Fruit fly (Drosophila melanogaster) whole organism, embryonic: Measurements from ENCODE around the gene Lamtor4.

Experiments
- Adf1 ChIP-seq: fragments of 200-800 bp; sonication (Bioruptor generic); IDR thresholded peaks from 2 replicates; pipeline ENCODE4 v1.3.6; 2022; ENCODE audit warnings: missing biosample characterization, missing genetic modification characterization
- BtbVII ChIP-seq: fragments of 200-800 bp; sonication (Bioruptor generic); optimal IDR thresholded peaks from 3 replicates; lab custom pipeline; 2017; ENCODE audit warnings: missing biosample characterization, mild to moderate bottlenecking, missing genetic modification characterization
- CG10366 ChIP-seq: fragments of 200-800 bp; sonication (Bioruptor generic); IDR thresholded peaks from 2 replicates; pipeline ENCODE4 v1.3.6; 2022; ENCODE audit warnings: missing biosample characterization, missing genetic modification characterization
- CG11696 ChIP-seq: fragments of 200-800 bp; sonication (Bioruptor generic); IDR thresholded peaks from 2 replicates; pipeline ENCODE4 v1.3.6; 2022; ENCODE audit warnings: missing biosample characterization, missing genetic modification characterization
- CG11723 ChIP-seq: fragments of 200-800 bp; sonication (Bioruptor generic); optimal IDR thresholded peaks from 2 replicates; lab custom pipeline; 2017; ENCODE audit warnings: missing biosample characterization, mild to moderate bottlenecking, missing genetic modification characterization
- CG12219 ChIP-seq: fragments of 200-800 bp; sonication (Bioruptor generic); optimal IDR thresholded peaks from 3 replicates; lab custom pipeline; 2018; ENCODE audit warnings: missing biosample characterization, mild to moderate bottlenecking, missing genetic modification characterization
- CG12236 ChIP-seq: fragments of 200-800 bp; sonication (Bioruptor generic); optimal IDR thresholded peaks from 2 replicates; lab custom pipeline; 2016; ENCODE audit warnings: missing biosample characterization, missing genetic modification characterization
- CG12942 ChIP-seq: fragments of 200-800 bp; sonication (Bioruptor generic); optimal IDR thresholded peaks from 3 replicates; lab custom pipeline; 2016; ENCODE audit warnings: missing biosample characterization, missing genetic modification characterization
- CG13123 ChIP-seq: fragments of 200-800 bp; sonication (Bioruptor generic); optimal IDR thresholded peaks from 2 replicates; lab custom pipeline; 2016; ENCODE audit warnings: missing biosample characterization, missing genetic modification characterization
- CG14710 ChIP-seq: fragments of 200-800 bp; sonication (Bioruptor generic); optimal IDR thresholded peaks from 3 replicates; lab custom pipeline; 2019; ENCODE audit warnings: missing biosample characterization, mild to moderate bottlenecking, missing genetic modification characterization, moderate library complexity
- CG1529 ChIP-seq: fragments of 200-800 bp; sonication (Bioruptor generic); optimal IDR thresholded peaks from 3 replicates; lab custom pipeline; 2018; ENCODE audit warnings: missing biosample characterization, missing genetic modification characterization
- CG1603 ChIP-seq: fragments of 200-800 bp; sonication (Bioruptor generic); optimal IDR thresholded peaks from 2 replicates; lab custom pipeline; 2019; ENCODE audit warnings: missing biosample characterization, mild to moderate bottlenecking, missing genetic modification characterization, moderate library complexity
- CG17568 ChIP-seq: fragments of 200-800 bp; sonication (Bioruptor generic); optimal IDR thresholded peaks from 2 replicates; lab custom pipeline; 2018; ENCODE audit warnings: missing biosample characterization, mild to moderate bottlenecking, missing genetic modification characterization, moderate library complexity
- CG17912 ChIP-seq: fragments of 200-800 bp; sonication (Bioruptor generic); optimal IDR thresholded peaks from 2 replicates; lab custom pipeline; 2018; ENCODE audit warnings: missing biosample characterization, mild to moderate bottlenecking, missing genetic modification characterization
- CG2199 ChIP-seq: fragments of 200-800 bp; sonication (Bioruptor generic); IDR thresholded peaks from 3 replicates; pipeline ENCODE4 v1.3.6; 2022; ENCODE audit warnings: missing biosample characterization, missing genetic modification characterization
- CG2875 ChIP-seq: fragments of 200-800 bp; sonication (Bioruptor generic); optimal IDR thresholded peaks from 2 replicates; lab custom pipeline; 2017; ENCODE audit warnings: missing biosample characterization, mild to moderate bottlenecking, missing genetic modification characterization, missing genetic modification reagents
- CG30020 ChIP-seq: fragments of 200-800 bp; optimal IDR thresholded peaks from 2 replicates; lab custom pipeline; 2019; ENCODE audit warnings: missing biosample characterization, mild to moderate bottlenecking, missing genetic modification characterization, moderate library complexity
- CG34422 ChIP-seq: fragments of 200-800 bp; sonication (Bioruptor generic); IDR thresholded peaks from 3 replicates; pipeline ENCODE4 v1.3.6; 2022; ENCODE audit warnings: missing biosample characterization, missing genetic modification characterization
- CG43689 ChIP-seq: fragments of 200-800 bp; sonication (Bioruptor generic); IDR thresholded peaks from 2 replicates; pipeline ENCODE4 v1.3.6; 2022; ENCODE audit warnings: missing biosample characterization, missing genetic modification characterization
- CG4617 ChIP-seq: fragments of 200-800 bp; sonication (Bioruptor generic); optimal IDR thresholded peaks from 3 replicates; lab custom pipeline; 2016; ENCODE audit warnings: missing biosample characterization, missing genetic modification characterization, borderline replicate concordance
- CG5245 ChIP-seq: fragments of 200-800 bp; sonication (Bioruptor generic); optimal IDR thresholded peaks from 3 replicates; lab custom pipeline; 2016; ENCODE audit warnings: missing biosample characterization, missing genetic modification characterization
- CG7786 ChIP-seq: fragments of 200-800 bp; sonication (Bioruptor generic); optimal IDR thresholded peaks from 2 replicates; lab custom pipeline; 2016; ENCODE audit warnings: missing biosample characterization, missing genetic modification characterization
- CG8089 ChIP-seq: fragments of 200-800 bp; sonication (Bioruptor generic); optimal IDR thresholded peaks from 3 replicates; lab custom pipeline; 2016; ENCODE audit warnings: missing biosample characterization, missing genetic modification characterization
- CG8765 ChIP-seq: fragments of 200-800 bp; sonication (Bioruptor generic); IDR thresholded peaks from 2 replicates; pipeline ENCODE4 v1.3.6; 2022; ENCODE audit warnings: missing biosample characterization, missing genetic modification characterization
- CG8944 ChIP-seq: fragments of 200-800 bp; sonication (Bioruptor generic); optimal IDR thresholded peaks from 3 replicates; lab custom pipeline; 2016; ENCODE audit warnings: missing biosample characterization, missing genetic modification characterization
- CG9727 ChIP-seq: fragments of 200-800 bp; sonication (Bioruptor generic); optimal IDR thresholded peaks from 3 replicates; lab custom pipeline; 2017; ENCODE audit warnings: missing biosample characterization, mild to moderate bottlenecking, missing genetic modification characterization
- CG9817 ChIP-seq: fragments of 200-800 bp; sonication (Bioruptor generic); optimal IDR thresholded peaks from 2 replicates; lab custom pipeline; 2018; ENCODE audit warnings: missing biosample characterization, mild to moderate bottlenecking, missing genetic modification characterization, moderate library complexity
- D ChIP-seq, 2 experiments: fragments of 200-800 bp in 1 of 2; fragments of >200 bp in 1 of 2; sonication (Bioruptor generic) in 1 of 2; optimal IDR thresholded peaks; 2 replicates in 1 of 2; 3 replicates in 1 of 2; lab custom pipeline; 2017; ENCODE audit warnings: mild to moderate bottlenecking in 1 of 2, missing biosample characterization in 1 of 2, missing genetic modification characterization in 1 of 2, missing genetic modification reagents in 1 of 2
- Dip3 ChIP-seq: fragments of 200-800 bp; sonication (Bioruptor generic); optimal IDR thresholded peaks from 3 replicates; lab custom pipeline; 2016; ENCODE audit warnings: missing biosample characterization, missing genetic modification characterization
- HLHmδ ChIP-seq: fragments of 200-800 bp; sonication (Bioruptor generic); optimal IDR thresholded peaks from 2 replicates; lab custom pipeline; 2018; ENCODE audit warnings: missing biosample characterization, mild to moderate bottlenecking, missing genetic modification characterization, moderate library complexity
- Hr51 ChIP-seq, 2 experiments: fragments of 200-800 bp; sonication (Bioruptor generic); optimal IDR thresholded peaks; 2 replicates in 1 of 2; 3 replicates in 1 of 2; lab custom pipeline; 2016 to 2018; ENCODE audit warnings: missing biosample characterization in 2 of 2, missing genetic modification characterization in 2 of 2, mild to moderate bottlenecking in 1 of 2, moderate library complexity in 1 of 2
- Hr78 ChIP-seq, 2 experiments: fragments of 200-800 bp in 1 of 2; fragments of >200 bp in 1 of 2; sonication (Bioruptor generic) in 1 of 2; optimal IDR thresholded peaks; 2 replicates each; lab custom pipeline; 2017 to 2019; ENCODE audit warnings: missing biosample characterization in 2 of 2, missing genetic modification characterization in 2 of 2, mild to moderate bottlenecking in 1 of 2, moderate library complexity in 1 of 2
- Lhr ChIP-seq: fragments of 200-800 bp; sonication (Bioruptor generic); optimal IDR thresholded peaks from 3 replicates; lab custom pipeline; 2017; ENCODE audit warnings: mild to moderate bottlenecking, missing biosample characterization, missing genetic modification reagents, missing genetic modification characterization
- Mes4 ChIP-seq: fragments of 200-800 bp; sonication (Bioruptor generic); optimal IDR thresholded peaks from 2 replicates; lab custom pipeline; 2016; ENCODE audit warnings: missing biosample characterization, missing genetic modification characterization
- Myb ChIP-seq: fragments of 200-800 bp; sonication (Bioruptor generic); optimal IDR thresholded peaks from 2 replicates; lab custom pipeline; 2016; ENCODE audit warnings: missing biosample characterization, missing genetic modification characterization
- Sin3A ChIP-seq: fragments of >200 bp; optimal IDR thresholded peaks from 2 replicates; lab custom pipeline; 2018
- bbx ChIP-seq: fragments of 200-800 bp; sonication (Bioruptor generic); IDR thresholded peaks from 2 replicates; pipeline ENCODE4 v1.3.6; 2022; ENCODE audit warnings: missing biosample characterization, missing genetic modification characterization; ENCODE audit not compliant: partially characterized antibody
- croc ChIP-seq: fragments of 200-800 bp; sonication (Bioruptor generic); conservative IDR thresholded peaks from 3 replicates; pipeline ENCODE4 v1.3.6; 2022; ENCODE audit warnings: missing biosample characterization, missing genetic modification characterization
- cwo ChIP-seq: fragments of 200-800 bp; sonication (Bioruptor generic); optimal IDR thresholded peaks from 3 replicates; lab custom pipeline; 2017; ENCODE audit warnings: missing biosample characterization, missing genetic modification characterization, mild to moderate bottlenecking, moderate library complexity, missing genetic modification reagents
- dimm ChIP-seq: fragments of 200-800 bp; sonication (Bioruptor generic); IDR thresholded peaks from 2 replicates; pipeline ENCODE4 v1.3.6; 2022; ENCODE audit warnings: missing biosample characterization, missing genetic modification characterization
- exex ChIP-seq: fragments of 200-800 bp; sonication (Bioruptor generic); optimal IDR thresholded peaks from 4 replicates; lab custom pipeline; 2018; ENCODE audit warnings: missing biosample characterization, mild to moderate bottlenecking, missing genetic modification characterization, moderate library complexity
- fu2 ChIP-seq: fragments of 200-800 bp; sonication (Bioruptor generic); optimal IDR thresholded peaks from 2 replicates; lab custom pipeline; 2016; ENCODE audit warnings: missing biosample characterization, missing genetic modification characterization
- gsb ChIP-seq: fragments of 200-800 bp; sonication (Bioruptor generic); IDR thresholded peaks from 2 replicates; pipeline ENCODE4 v1.3.6; 2022; ENCODE audit warnings: missing biosample characterization, missing genetic modification characterization
- ken ChIP-seq: fragments of 200-800 bp; sonication (Bioruptor generic); IDR thresholded peaks from 3 replicates; pipeline ENCODE4 v1.3.6; 2022; ENCODE audit warnings: missing biosample characterization, missing genetic modification characterization
- schlank ChIP-seq: fragments of 200-800 bp; sonication (Bioruptor generic); optimal IDR thresholded peaks from 2 replicates; lab custom pipeline; 2018; ENCODE audit warnings: missing biosample characterization, mild to moderate bottlenecking, missing genetic modification characterization
- sens-2 ChIP-seq: fragments of 200-800 bp; sonication (Bioruptor generic); IDR thresholded peaks from 2 replicates; pipeline ENCODE4 v1.3.6; 2022; ENCODE audit warnings: missing biosample characterization, missing genetic modification characterization
- slbo ChIP-seq: fragments of 200-800 bp; sonication (Bioruptor generic); IDR thresholded peaks from 2 replicates; pipeline ENCODE4 v1.3.6; 2022; ENCODE audit warnings: missing biosample characterization, missing genetic modification characterization
- trem ChIP-seq: fragments of 200-800 bp; optimal IDR thresholded peaks from 3 replicates; lab custom pipeline; 2019; ENCODE audit warnings: missing biosample characterization, mild to moderate bottlenecking, missing genetic modification characterization, moderate library complexity
- vfl ChIP-seq: fragments of 200-800 bp; sonication (Bioruptor generic); optimal IDR thresholded peaks from 2 replicates; lab custom pipeline; 2016; ENCODE audit warnings: missing biosample characterization, missing genetic modification characterization
- vvl ChIP-seq: fragments of 200-800 bp; sonication (Bioruptor generic); IDR thresholded peaks from 2 replicates; pipeline ENCODE4 v1.3.6; 2022; ENCODE audit warnings: missing biosample characterization, missing genetic modification characterization
- zfh2 ChIP-seq: fragments of 200-800 bp; sonication (Bioruptor generic); optimal IDR thresholded peaks from 2 replicates; lab custom pipeline; 2016; ENCODE audit warnings: missing biosample characterization, missing genetic modification characterization

Gene Lamtor4

DNA sequence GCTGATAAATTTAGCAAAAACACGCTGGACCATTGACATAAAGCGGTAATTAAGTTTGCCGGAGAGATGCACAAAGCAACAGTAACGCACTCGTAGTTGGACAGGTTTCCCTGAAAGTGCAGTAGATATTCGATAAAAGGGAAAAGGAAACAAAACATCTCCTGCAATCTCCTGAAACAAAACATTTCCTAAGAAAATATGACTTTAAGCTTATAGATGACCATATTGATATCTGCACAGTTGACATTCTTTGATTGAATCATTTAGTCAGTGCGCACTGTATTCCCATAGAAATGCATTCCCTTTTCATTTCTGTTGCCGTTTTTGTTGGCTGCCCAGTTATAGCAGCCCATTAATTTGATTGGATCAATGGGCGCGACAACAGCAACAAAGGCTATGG is 43.9 kb upstream of the Lamtor4 start (continued):
- TF ChIP-seq Mes4 (GFP tag; lab: Kevin White, UChicago): peak; percentile 55
- TF ChIP-seq CG14710: peak; percentile 21
- TF ChIP-seq D (optimal IDR thresholded peaks at IDR 0.05; lab: Kevin White, UChicago): no peak
- TF ChIP-seq D (GFP tag; optimal IDR thresholded peaks at IDR 0.05; lab: Kevin White, UChicago): peak; percentile 28
- peak; percentile 13; the same call in 2 of the 3 replicates for TF ChIP-seq CG34422 (GFP tag; lab: Robert Waterston, UW)
- TF ChIP-seq Myb (GFP tag; lab: Kevin White, UChicago): no peak
- TF ChIP-seq CG1603 (tag; lab: Kevin White, UChicago): peak; percentile 87
- no peak for TF ChIP-seq bbx
- no peak for TF ChIP-seq Adf1
- TF ChIP-seq HLHmδ (GFP tag; lab: Kevin White, UChicago): no peak
- TF ChIP-seq exex (tag; lab: Kevin White, UChicago): no peak
- peak; percentile 80 for TF ChIP-seq vvl (GFP tag; lab: Robert Waterston, UW)
- TF ChIP-seq CG17912: no peak
- TF ChIP-seq CG10366: peak; percentile 39; the same call in 1 of the 2 replicates
- TF ChIP-seq CG9727 (GFP tag; lab: Kevin White, UChicago): peak; percentile 31
- no peak; the same call in 1 of the 2 replicates for TF ChIP-seq CG8765
- no peak for TF ChIP-seq cwo (GFP tag; lab: Kevin White, UChicago)
- no peak for TF ChIP-seq vfl (GFP tag; lab: Kevin White, UChicago)
- TF ChIP-seq gsb (GFP tag; lab: Robert Waterston, UW): no peak
- no peak for TF ChIP-seq schlank
- no peak for TF ChIP-seq CG7786 (GFP tag; lab: Kevin White, UChicago)
- no peak for TF ChIP-seq CG43689 (GFP tag; lab: Robert Waterston, UW)
- peak; percentile 58 for TF ChIP-seq croc
- TF ChIP-seq CG30020 (tag; lab: Kevin White, UChicago): no peak
- peak in 1 of 2 experiments; percentile 55 for TF ChIP-seq Hr51 (GFP tag; optimal IDR thresholded peaks at IDR 0.05; lab: Kevin White, UChicago)
- no peak for TF ChIP-seq CG4617 (GFP tag; lab: Kevin White, UChicago)
- TF ChIP-seq fu2 (GFP tag; lab: Kevin White, UChicago): no peak
- no peak for TF ChIP-seq slbo (GFP tag; lab: Robert Waterston, UW)
- TF ChIP-seq ken (GFP tag; lab: Robert Waterston, UW): peak; percentile 84
- TF ChIP-seq CG8944 (GFP tag; lab: Kevin White, UChicago): peak; percentile 49
- TF ChIP-seq Dip3: no peak
- TF ChIP-seq CG2875 (GFP tag; lab: Kevin White, UChicago): no peak
- TF ChIP-seq dimm: no peak
- no peak for TF ChIP-seq CG5245 (GFP tag; lab: Kevin White, UChicago)
- peak; percentile 40 for TF ChIP-seq CG12942 (GFP tag; lab: Kevin White, UChicago)
- peak; percentile 71 for TF ChIP-seq CG12219
- peak; percentile 10 for TF ChIP-seq CG9817
- peak; percentile 60 for TF ChIP-seq CG8089
- no peak for TF ChIP-seq CG11696
- no peak for TF ChIP-seq Sin3A (lab: Kevin White, UChicago)
- peak; percentile 23 for TF ChIP-seq CG12236 (GFP tag; lab: Kevin White, UChicago)
- no peak for TF ChIP-seq Hr78 (GFP tag; optimal IDR thresholded peaks at IDR 0.05; lab: Kevin White, UChicago)
- no peak for TF ChIP-seq zfh2 (GFP tag; lab: Kevin White, UChicago)
- peak; percentile 7 for TF ChIP-seq CG11723
- no peak for TF ChIP-seq trem (tag; lab: Kevin White, UChicago)
- TF ChIP-seq CG1529: peak; percentile 67
- no peak for TF ChIP-seq CG2199
- TF ChIP-seq CG13123 (GFP tag; lab: Kevin White, UChicago): peak; percentile 10
- TF ChIP-seq CG17568 (GFP tag; lab: Kevin White, UChicago): peak; percentile 6
- TF ChIP-seq Lhr (GFP tag; lab: Kevin White, UChicago): peak; percentile 18
- 0 out of 2 replicates have a peak, but pooled peaks have one; percentile 45 for TF ChIP-seq sens-2 (GFP tag; lab: Robert Waterston, UW)
- TF ChIP-seq BtbVII: no peak
